Fruit fly (Drosophila melanogaster) whole organism, embryonic: ENCODE measurements around the gene CG6398.
A peak's percentile ranks its signal among the peaks of the same experiment; 100 is the strongest.

Experiments used
- Ada2b ChIP-seq: fragments of 200-800 bp; sonication (Bioruptor generic); IDR thresholded peaks from 2 replicates; pipeline ENCODE4 v1.3.6; 2022; ENCODE audit warnings: missing biosample characterization, missing genetic modification characterization
- CG10565 ChIP-seq: fragments of 200-800 bp; sonication (Bioruptor generic); optimal IDR thresholded peaks from 3 replicates; lab custom pipeline; 2016; ENCODE audit warnings: missing biosample characterization, mild to moderate bottlenecking, missing genetic modification characterization
- CG10979 ChIP-seq: fragments of 200-800 bp; sonication (Bioruptor generic); optimal IDR thresholded peaks from 2 replicates; lab custom pipeline; 2018; ENCODE audit warnings: missing biosample characterization, mild to moderate bottlenecking, missing genetic modification characterization, moderate library complexity
- CG11093 ChIP-seq: fragments of 200-800 bp; sonication (Bioruptor generic); IDR thresholded peaks from 3 replicates; pipeline ENCODE4 v1.3.6; 2022; ENCODE audit warnings: missing biosample characterization, missing genetic modification characterization
- CG12071 ChIP-seq: fragments of 200-800 bp; sonication (Bioruptor generic); optimal IDR thresholded peaks from 3 replicates; lab custom pipeline; 2018; ENCODE audit warnings: missing biosample characterization, mild to moderate bottlenecking, missing genetic modification characterization
- CG13296 ChIP-seq: fragments of 200-800 bp; sonication (Bioruptor generic); optimal IDR thresholded peaks from 3 replicates; lab custom pipeline; 2018; ENCODE audit warnings: missing biosample characterization, mild to moderate bottlenecking, missing genetic modification characterization
- CG13894 ChIP-seq: fragments of 200-800 bp; sonication (Bioruptor generic); optimal IDR thresholded peaks from 3 replicates; lab custom pipeline; 2018; ENCODE audit warnings: missing biosample characterization, mild to moderate bottlenecking, missing genetic modification characterization, moderate library complexity
- CG14050 ChIP-seq: fragments of 200-800 bp; sonication (Bioruptor generic); IDR thresholded peaks from 3 replicates; pipeline ENCODE4 v1.3.6; 2022; ENCODE audit warnings: missing biosample characterization, missing genetic modification characterization
- CG14710 ChIP-seq: fragments of 200-800 bp; sonication (Bioruptor generic); optimal IDR thresholded peaks from 3 replicates; lab custom pipeline; 2019; ENCODE audit warnings: missing biosample characterization, mild to moderate bottlenecking, missing genetic modification characterization, moderate library complexity
- CG17612 ChIP-seq: fragments of 200-800 bp; sonication (Bioruptor generic); IDR thresholded peaks from 2 replicates; pipeline ENCODE4 v1.3.6; 2022; ENCODE audit warnings: missing biosample characterization, missing genetic modification characterization
- CG17802 ChIP-seq: fragments of 200-800 bp; sonication (Bioruptor generic); optimal IDR thresholded peaks from 2 replicates; lab custom pipeline; 2018; ENCODE audit warnings: missing biosample characterization, mild to moderate bottlenecking, missing genetic modification characterization, moderate library complexity
- CG2129 ChIP-seq: fragments of 200-800 bp; sonication (Bioruptor generic); IDR thresholded peaks from 2 replicates; pipeline ENCODE4 v1.3.6; 2022; ENCODE audit warnings: missing biosample characterization, missing genetic modification characterization; ENCODE audit not compliant: partially characterized antibody
- CG2678 ChIP-seq: fragments of 200-800 bp; sonication (Bioruptor generic); optimal IDR thresholded peaks from 3 replicates; lab custom pipeline; 2019; ENCODE audit warnings: missing biosample characterization, mild to moderate bottlenecking, missing genetic modification characterization, moderate library complexity
- CG30020 ChIP-seq: fragments of 200-800 bp; optimal IDR thresholded peaks from 2 replicates; lab custom pipeline; 2019; ENCODE audit warnings: missing biosample characterization, mild to moderate bottlenecking, missing genetic modification characterization, moderate library complexity
- CG31224 ChIP-seq: fragments of 200-800 bp; sonication (Bioruptor generic); IDR thresholded peaks from 2 replicates; pipeline ENCODE4 v1.3.6; 2022; ENCODE audit warnings: missing biosample characterization, missing genetic modification characterization
- CG3163 ChIP-seq: fragments of 200-800 bp; sonication (Bioruptor generic); optimal IDR thresholded peaks from 3 replicates; lab custom pipeline; 2016; ENCODE audit warnings: missing biosample characterization, missing genetic modification characterization
- CG32767 ChIP-seq: fragments of 200-800 bp; sonication (Bioruptor generic); IDR thresholded peaks from 2 replicates; pipeline ENCODE4 v1.3.6; 2022; ENCODE audit warnings: missing biosample characterization, missing genetic modification characterization
- CG4707 ChIP-seq: fragments of 200-800 bp; sonication (Bioruptor generic); optimal IDR thresholded peaks from 2 replicates; lab custom pipeline; 2018; ENCODE audit warnings: missing biosample characterization, mild to moderate bottlenecking, missing genetic modification characterization, moderate library complexity
- CG5180 ChIP-seq: fragments of 200-800 bp; sonication (Bioruptor generic); optimal IDR thresholded peaks from 3 replicates; lab custom pipeline; 2017; ENCODE audit warnings: missing biosample characterization, missing genetic modification characterization, mild to moderate bottlenecking, moderate library complexity, missing genetic modification reagents
- CG7372 ChIP-seq: fragments of 200-800 bp; sonication (Bioruptor generic); IDR thresholded peaks from 2 replicates; pipeline ENCODE4 v1.3.6; 2022; ENCODE audit warnings: missing biosample characterization, missing genetic modification characterization
- CG8765 ChIP-seq: fragments of 200-800 bp; sonication (Bioruptor generic); IDR thresholded peaks from 2 replicates; pipeline ENCODE4 v1.3.6; 2022; ENCODE audit warnings: missing biosample characterization, missing genetic modification characterization
- CG9437 ChIP-seq: fragments of 200-800 bp; sonication (Bioruptor generic); optimal IDR thresholded peaks from 2 replicates; lab custom pipeline; 2018; ENCODE audit warnings: missing biosample characterization, mild to moderate bottlenecking, missing genetic modification characterization
- CG9727 ChIP-seq: fragments of 200-800 bp; sonication (Bioruptor generic); optimal IDR thresholded peaks from 3 replicates; lab custom pipeline; 2017; ENCODE audit warnings: missing biosample characterization, mild to moderate bottlenecking, missing genetic modification characterization
- D19A ChIP-seq: fragments of 200-800 bp; optimal IDR thresholded peaks from 3 replicates; lab custom pipeline; 2019; ENCODE audit warnings: missing biosample characterization, mild to moderate bottlenecking, missing genetic modification characterization, moderate library complexity
- Dip2 ChIP-seq: fragments of 200-800 bp; sonication (Bioruptor generic); IDR thresholded peaks from 2 replicates; pipeline ENCODE4 v1.3.6; 2022; ENCODE audit warnings: missing biosample characterization, missing genetic modification characterization
- Hr51 ChIP-seq, 2 experiments: fragments of 200-800 bp; sonication (Bioruptor generic); optimal IDR thresholded peaks; 2 replicates in 1 of 2; 3 replicates in 1 of 2; lab custom pipeline; 2016 to 2018; ENCODE audit warnings: missing biosample characterization in 2 of 2, missing genetic modification characterization in 2 of 2, mild to moderate bottlenecking in 1 of 2, moderate library complexity in 1 of 2
- Mrtf ChIP-seq: fragments of 200-800 bp; sonication (Bioruptor generic); IDR thresholded peaks from 3 replicates; pipeline ENCODE4 v1.3.6; 2022; ENCODE audit warnings: missing biosample characterization, missing genetic modification characterization
- Myb ChIP-seq: fragments of 200-800 bp; sonication (Bioruptor generic); optimal IDR thresholded peaks from 2 replicates; lab custom pipeline; 2016; ENCODE audit warnings: missing biosample characterization, missing genetic modification characterization
- Neu2 ChIP-seq: fragments of 200-800 bp; sonication (Bioruptor generic); optimal IDR thresholded peaks from 3 replicates; lab custom pipeline; 2016; ENCODE audit warnings: missing biosample characterization, missing genetic modification characterization, borderline replicate concordance
- Xrp1 ChIP-seq: fragments of 200-800 bp; sonication (Bioruptor generic); IDR thresholded peaks from 2 replicates; pipeline ENCODE4 v1.3.6; 2022; ENCODE audit warnings: missing biosample characterization, missing genetic modification characterization
- ap ChIP-seq: fragments of 200-800 bp; sonication (Bioruptor generic); IDR thresholded peaks from 2 replicates; pipeline ENCODE4 v1.3.6; 2022; ENCODE audit warnings: missing biosample characterization, missing genetic modification characterization
- ara ChIP-seq: fragments of 200-800 bp; sonication (Bioruptor generic); IDR thresholded peaks from 2 replicates; pipeline ENCODE4 v1.3.6; 2022; ENCODE audit warnings: missing biosample characterization, missing genetic modification characterization
- bbx ChIP-seq: fragments of 200-800 bp; sonication (Bioruptor generic); IDR thresholded peaks from 2 replicates; pipeline ENCODE4 v1.3.6; 2022; ENCODE audit warnings: missing biosample characterization, missing genetic modification characterization; ENCODE audit not compliant: partially characterized antibody
- cas ChIP-seq: fragments of 200-800 bp; sonication (Bioruptor generic); IDR thresholded peaks from 2 replicates; pipeline ENCODE4 v1.3.6; 2022; ENCODE audit warnings: missing biosample characterization, missing genetic modification characterization
- chn ChIP-seq: fragments of 200-800 bp; sonication (Bioruptor generic); optimal IDR thresholded peaks from 2 replicates; lab custom pipeline; 2016; ENCODE audit warnings: missing biosample characterization, missing genetic modification characterization
- ci ChIP-seq: fragments of 200-800 bp; sonication (Bioruptor generic); IDR thresholded peaks from 3 replicates; pipeline ENCODE4 v1.3.6; 2022; ENCODE audit warnings: missing biosample characterization, missing genetic modification characterization
- corto ChIP-seq: fragments of 200-800 bp; sonication (Bioruptor generic); optimal IDR thresholded peaks from 2 replicates; lab custom pipeline; 2016; ENCODE audit warnings: missing biosample characterization, mild to moderate bottlenecking, missing genetic modification characterization, moderate library complexity
- ham ChIP-seq: fragments of 200-800 bp; sonication (Bioruptor generic); IDR thresholded peaks from 2 replicates; pipeline ENCODE4 v1.3.6; 2022; ENCODE audit warnings: missing biosample characterization, missing genetic modification characterization
- hkb ChIP-seq, 2 experiments: fragments of 200-800 bp in 1 of 2; fragments of >200 bp in 1 of 2; sonication (Bioruptor generic) in 1 of 2; IDR thresholded peaks in 1 of 2; optimal IDR thresholded peaks in 1 of 2; 2 replicates each; pipeline versions ENCODE4 v1.3.6 to Lab custom; 2017 to 2022; ENCODE audit warnings: missing biosample characterization in 1 of 2, missing genetic modification characterization in 1 of 2
- lilli ChIP-seq: fragments of 200-800 bp; sonication (Bioruptor generic); optimal IDR thresholded peaks from 3 replicates; lab custom pipeline; 2016; ENCODE audit warnings: missing biosample characterization, missing genetic modification characterization
- phol ChIP-seq: fragments of 200-800 bp; sonication (Bioruptor generic); optimal IDR thresholded peaks from 3 replicates; lab custom pipeline; 2018; ENCODE audit warnings: missing biosample characterization, mild to moderate bottlenecking, missing genetic modification characterization, moderate library complexity
- ranshi ChIP-seq: fragments of 200-800 bp; sonication (Bioruptor generic); IDR thresholded peaks from 2 replicates; pipeline ENCODE4 v1.3.6; 2022; ENCODE audit warnings: missing biosample characterization, missing genetic modification characterization
- scrt ChIP-seq: fragments of 200-800 bp; sonication (Bioruptor generic); optimal IDR thresholded peaks from 2 replicates; lab custom pipeline; 2018; ENCODE audit warnings: missing biosample characterization, mild to moderate bottlenecking, missing genetic modification characterization, moderate library complexity
- sd ChIP-seq: fragments of 200-800 bp; sonication (Bioruptor generic); optimal IDR thresholded peaks from 3 replicates; lab custom pipeline; 2018; ENCODE audit warnings: missing biosample characterization, mild to moderate bottlenecking, missing genetic modification characterization, moderate library complexity
- seq ChIP-seq: fragments of 200-800 bp; sonication (Bioruptor generic); IDR thresholded peaks from 2 replicates; pipeline ENCODE4 v1.3.6; 2022; ENCODE audit warnings: missing biosample characterization, missing genetic modification characterization
- slp2 ChIP-seq: fragments of 200-800 bp; sonication (Bioruptor generic); optimal IDR thresholded peaks from 2 replicates; lab custom pipeline; 2016; ENCODE audit warnings: missing biosample characterization, missing genetic modification characterization
- tin ChIP-seq: fragments of 200-800 bp; sonication (Bioruptor generic); optimal IDR thresholded peaks from 3 replicates; lab custom pipeline; 2016; ENCODE audit warnings: missing biosample characterization, missing genetic modification characterization
- yki ChIP-seq: fragments of >200 bp; optimal IDR thresholded peaks from 3 replicates; lab custom pipeline; 2018
- zfh2 ChIP-seq: fragments of 200-800 bp; sonication (Bioruptor generic); optimal IDR thresholded peaks from 2 replicates; lab custom pipeline; 2016; ENCODE audit warnings: missing biosample characterization, missing genetic modification characterization

Gene CG6398

DNA sequence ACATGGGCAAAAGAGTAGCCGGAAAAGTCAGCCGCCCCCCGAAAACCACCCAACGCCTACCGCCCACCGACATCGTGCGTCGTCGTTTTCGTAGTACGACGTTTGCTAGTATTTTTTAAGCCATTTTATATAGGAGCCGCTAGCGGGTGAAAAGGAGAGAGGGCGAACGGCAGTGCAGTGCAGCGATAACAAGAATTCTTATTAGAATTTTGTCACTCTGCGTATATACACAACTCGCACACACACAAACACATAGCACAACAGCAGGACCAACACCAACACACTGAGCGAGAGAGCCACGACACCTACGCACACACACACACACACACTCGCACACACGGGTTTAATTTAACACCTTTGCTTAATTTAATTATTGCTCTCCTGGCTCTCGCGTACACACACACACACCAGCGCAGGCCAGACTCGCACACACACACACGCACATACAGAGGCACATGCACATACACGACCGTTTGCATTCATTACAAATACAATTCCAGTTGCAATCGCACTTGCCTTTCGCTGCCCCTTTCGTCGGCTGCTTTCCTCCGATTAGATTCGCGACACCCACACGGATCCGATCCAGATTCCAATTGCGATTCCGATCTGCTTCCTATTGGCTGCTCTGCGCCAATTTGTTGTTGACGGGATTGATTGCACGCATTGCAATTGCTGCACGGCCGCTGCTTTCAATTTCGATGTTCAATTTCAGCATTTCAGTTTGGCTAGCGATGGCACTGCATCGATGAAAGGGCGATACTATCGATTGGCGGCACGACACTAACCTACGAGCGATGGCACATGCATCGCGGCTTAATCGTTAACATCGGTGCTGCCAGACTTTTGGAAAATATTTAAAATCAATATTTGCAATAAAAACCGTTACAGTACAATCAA lies 3.6 kb upstream of the CG6398 start, which contains the start of gene Socs16D (continued):
- TF ChIP-seq CG31224 (no peak), yki (lab: Kevin White, UChicago) (no peak), corto (no peak), chn (GFP tag; lab: Kevin White, UChicago) (peak; percentile 2), CG2129 (GFP tag; lab: Robert Waterston, UW) (peak; percentile 95), Mrtf (GFP tag; lab: Robert Waterston, UW) (no peak), Ada2b (GFP tag; lab: Robert Waterston, UW) (no peak), ham (no peak), CG9727 (GFP tag; lab: Kevin White, UChicago) (peak; percentile 32), lilli (GFP tag; lab: Kevin White, UChicago) (peak; percentile 68), CG8765 (GFP tag; lab: Robert Waterston, UW) (0 out of 2 replicates have a peak, but pooled peaks have one; percentile 21), cas (no peak), tin (no peak), CG13894 (tag; lab: Kevin White, UChicago) (peak; percentile 44), ap (no peak), D19A (tag; lab: Kevin White, UChicago) (no peak), CG12071 (GFP tag; lab: Kevin White, UChicago) (peak; percentile 26), ranshi (no peak), CG7372 (GFP tag; lab: Robert Waterston, UW) (no peak), sd (tag; lab: Kevin White, UChicago) (peak; percentile 17), CG11093 (GFP tag; lab: Robert Waterston, UW) (no peak), seq (GFP tag; lab: Robert Waterston, UW) (no peak), CG30020 (tag; lab: Kevin White, UChicago) (peak; percentile 15), CG10565 (no peak), CG17612 (GFP tag; lab: Robert Waterston, UW) (no peak), CG17802 (tag; lab: Kevin White, UChicago) (peak; percentile 29), CG9437 (GFP tag; lab: Kevin White, UChicago) (no peak), CG13296 (GFP tag; lab: Kevin White, UChicago) (peak; percentile 34), CG5180 (GFP tag; lab: Kevin White, UChicago) (no peak), CG14050 (no peak), ci (GFP tag; lab: Robert Waterston, UW) (peak; percentile 56; the same call in 2 of the 3 replicates), slp2 (no peak), CG2678 (tag; lab: Kevin White, UChicago) (peak; percentile 15), ara (GFP tag; lab: Robert Waterston, UW) (no peak), Myb (GFP tag; lab: Kevin White, UChicago) (peak; percentile 99), phol (tag; lab: Kevin White, UChicago) (peak; percentile 47), CG10979 (tag; lab: Kevin White, UChicago) (no peak), zfh2 (GFP tag; lab: Kevin White, UChicago) (peak; percentile 51), Dip2 (GFP tag; lab: Robert Waterston, UW) (no peak), hkb (optimal IDR thresholded peaks at IDR 0.05; lab: Kevin White, UChicago) (no peak), hkb (GFP tag; IDR thresholded peaks at IDR 0.05; lab: Robert Waterston, UW) (peak; percentile 17; the same call in 1 of the 2 replicates), Xrp1 (GFP tag; lab: Robert Waterston, UW) (no peak), CG14710 (tag; lab: Kevin White, UChicago) (peak; percentile 70), CG3163 (GFP tag; lab: Kevin White, UChicago) (peak; percentile 37), scrt (GFP tag; lab: Kevin White, UChicago) (peak; percentile 25), Neu2 (GFP tag; lab: Kevin White, UChicago) (no peak), bbx (GFP tag; lab: Robert Waterston, UW) (peak; percentile 98), CG4707 (no peak), CG32767 (no peak), Hr51 (GFP tag; optimal IDR thresholded peaks at IDR 0.05; lab: Kevin White, UChicago) (peak in 1 of 2 experiments; percentile 56)
